Worm (Caenorhabditis elegans) whole organism, L4 larva: ENCODE measurements around the gene R07E4.3.
A peak's percentile ranks its signal among the peaks of the same experiment; 100 is the strongest.

Experiments used
- D1046.2 ChIP-seq: fragments of 200-800 bp; sonication (Bioruptor generic); IDR thresholded peaks from 2 replicates; pipeline ENCODE4 v1.3.6; 2022; ENCODE audit warnings: missing genetic modification characterization, missing compliant biosample characterization
- F37D6.2 ChIP-seq: sonication (generic microtip); optimal IDR thresholded peaks from 2 replicates; lab custom pipeline; 2016; ENCODE audit warnings: mild to moderate bottlenecking, missing genetic modification characterization, missing compliant biosample characterization
- F44E2.7 ChIP-seq: fragments of 200-800 bp; sonication (Bioruptor generic); IDR thresholded peaks from 2 replicates; pipeline ENCODE4 v2.1.2; 2022; ENCODE audit warnings: missing genetic modification characterization, missing compliant biosample characterization
- F49E8.2 ChIP-seq: sonication (generic microtip); optimal IDR thresholded peaks from 2 replicates; lab custom pipeline; 2016; ENCODE audit warnings: missing compliant biosample characterization, mild to moderate bottlenecking, missing genetic modification characterization, borderline replicate concordance
- R02D3.7 ChIP-seq: fragments of 150-350 bp; sonication (generic microtip); optimal IDR thresholded peaks from 3 replicates; lab custom pipeline; 2014; ENCODE audit warnings: missing biosample characterization, missing genetic modification characterization
- Y105C5A.15 ChIP-seq: fragments of 200-800 bp; sonication (Bioruptor generic); IDR thresholded peaks from 2 replicates; pipeline ENCODE4 v1.3.6; 2022; ENCODE audit warnings: missing genetic modification characterization, missing compliant biosample characterization
- ZK337.2 ChIP-seq: fragments of 200-800 bp; sonication (Bioruptor generic); IDR thresholded peaks from 2 replicates; pipeline ENCODE4 v1.3.6; 2022; ENCODE audit warnings: missing genetic modification reagents, missing genetic modification characterization, missing compliant biosample characterization
- ZK546.5 ChIP-seq, 2 experiments: sonication (generic microtip); optimal IDR thresholded peaks; 2 replicates each; lab custom pipeline; 2017; ENCODE audit warnings: missing biosample characterization in 2 of 2, missing genetic modification characterization in 2 of 2
- aha-1 ChIP-seq: fragments of 150-350 bp; peaks from one replicate; lab custom pipeline; 2014; ENCODE audit warnings: missing biosample characterization, missing genetic modification characterization
- ceh-28 ChIP-seq: fragments of 150-350 bp; optimal IDR thresholded peaks from 2 replicates; lab custom pipeline; 2014; ENCODE audit warnings: missing biosample characterization, missing genetic modification reagents, missing genetic modification characterization
- ceh-32 ChIP-seq: sonication (generic microtip); optimal IDR thresholded peaks from 2 replicates; lab custom pipeline; 2016; ENCODE audit warnings: mild to moderate bottlenecking, missing genetic modification characterization, missing compliant biosample characterization; ENCODE audit not compliant: poor library complexity
- ceh-62 ChIP-seq: sonication (generic microtip); optimal IDR thresholded peaks from 2 replicates; lab custom pipeline; 2017; ENCODE audit warnings: missing biosample characterization, missing genetic modification characterization
- cey-2 ChIP-seq: sonication (generic microtip); optimal IDR thresholded peaks from 3 replicates; lab custom pipeline; 2017; ENCODE audit warnings: missing genetic modification characterization, mild to moderate bottlenecking, missing compliant biosample characterization, antibody characterized with exemption, borderline replicate concordance; ENCODE audit not compliant: insufficient read depth
- daf-12 ChIP-seq: fragments of 150-350 bp; optimal IDR thresholded peaks from 2 replicates; lab custom pipeline; 2014; ENCODE audit warnings: missing biosample characterization, missing genetic modification reagents, missing genetic modification characterization
- daf-16 ChIP-seq, 3 experiments: sonication (generic microtip); optimal IDR thresholded peaks; 2 replicates each; lab custom pipeline; 2016 to 2017; ENCODE audit warnings: missing genetic modification characterization in 3 of 3, missing genetic modification reagents in 3 of 3, mild to moderate bottlenecking in 2 of 3, missing compliant biosample characterization in 2 of 3, missing biosample characterization in 1 of 3, moderate library complexity in 1 of 3
- daf-8 ChIP-seq: fragments of 200-800 bp; sonication (Bioruptor generic); IDR thresholded peaks from 2 replicates; pipeline ENCODE4 v1.3.6; 2022; ENCODE audit warnings: missing genetic modification characterization, missing compliant biosample characterization
- dmd-6 ChIP-seq: fragments of 200-800 bp; sonication (Bioruptor generic); IDR thresholded peaks from 2 replicates; pipeline ENCODE4 v1.3.6; 2022; ENCODE audit warnings: missing genetic modification reagents, missing genetic modification characterization, missing compliant biosample characterization
- dmd-9 ChIP-seq: fragments of 200-800 bp; sonication (Bioruptor generic); IDR thresholded peaks from 2 replicates; pipeline ENCODE4 v1.3.6; 2022; ENCODE audit warnings: missing genetic modification reagents, missing genetic modification characterization, missing compliant biosample characterization
- dpl-1 ChIP-seq: fragments of 150-350 bp; optimal IDR thresholded peaks from 2 replicates; lab custom pipeline; 2014; ENCODE audit warnings: missing biosample characterization, missing genetic modification reagents, missing genetic modification characterization
- gei-8 ChIP-seq: fragments of 200-800 bp; sonication (Bioruptor generic); optimal IDR thresholded peaks from 2 replicates; lab custom pipeline; 2018; ENCODE audit warnings: mild to moderate bottlenecking, missing genetic modification characterization, missing compliant biosample characterization
- hif-1 ChIP-seq, 2 experiments: sonication (generic microtip); optimal IDR thresholded peaks; 2 replicates each; lab custom pipeline; 2016 to 2017; ENCODE audit warnings: missing compliant biosample characterization in 2 of 2, missing genetic modification characterization in 2 of 2, missing genetic modification reagents in 2 of 2, missing genotype in 2 of 2, mild to moderate bottlenecking in 1 of 2
- hlh-11 ChIP-seq: fragments of 200-800 bp; sonication (Bioruptor generic); optimal IDR thresholded peaks from 2 replicates; lab custom pipeline; 2018; ENCODE audit warnings: mild to moderate bottlenecking, missing genetic modification characterization, missing compliant biosample characterization
- hlh-30 ChIP-seq: sonication (generic microtip); optimal IDR thresholded peaks from 2 replicates; lab custom pipeline; 2017; ENCODE audit warnings: antibody characterized with exemption, mild to moderate bottlenecking, missing genetic modification characterization, missing compliant biosample characterization; ENCODE audit not compliant: insufficient read depth
- jun-1 ChIP-seq: fragments of 150-350 bp; optimal IDR thresholded peaks from 2 replicates; lab custom pipeline; 2014; ENCODE audit warnings: missing biosample characterization, missing genetic modification reagents, missing genetic modification characterization
- lin-1 ChIP-seq: fragments of 200-800 bp; sonication (Bioruptor generic); IDR thresholded peaks from 2 replicates; pipeline ENCODE4 v1.3.6; 2022; ENCODE audit warnings: missing genetic modification reagents, missing genetic modification characterization, missing compliant biosample characterization
- lin-15B ChIP-seq: fragments of 150-350 bp; sonication (generic microtip); optimal IDR thresholded peaks from 3 replicates; lab custom pipeline; 2014; ENCODE audit warnings: missing biosample characterization, missing genetic modification characterization
- lsy-2 ChIP-seq, 2 experiments: fragments of 150-350 bp in 1 of 2; sonication (generic microtip) in 1 of 2; optimal IDR thresholded peaks; 2 replicates each; lab custom pipeline; 2014 to 2017; ENCODE audit warnings: missing biosample characterization in 2 of 2, missing genetic modification characterization in 2 of 2
- madf-9 ChIP-seq: fragments of 200-800 bp; sonication (Bioruptor generic); conservative IDR thresholded peaks from 2 replicates; pipeline ENCODE4 v1.3.6; 2022; ENCODE audit warnings: missing genetic modification reagents, missing genetic modification characterization, missing compliant biosample characterization
- mes-2 ChIP-seq: sonication (generic microtip); optimal IDR thresholded peaks from 2 replicates; lab custom pipeline; 2016; ENCODE audit warnings: missing genotype, mild to moderate bottlenecking, missing genetic modification characterization, missing compliant biosample characterization; ENCODE audit not compliant: poor library complexity, severe bottlenecking
- mxl-2 ChIP-seq: fragments of 200-800 bp; sonication (Bioruptor generic); conservative IDR thresholded peaks from 2 replicates; pipeline ENCODE4 v1.3.6; 2022; ENCODE audit warnings: missing genetic modification reagents, missing genetic modification characterization, missing compliant biosample characterization
- mxl-3 ChIP-seq: fragments of 200-800 bp; sonication (Bioruptor generic); optimal IDR thresholded peaks from 2 replicates; lab custom pipeline; 2018; ENCODE audit warnings: mild to moderate bottlenecking, missing genetic modification characterization, missing compliant biosample characterization
- nhr-11 ChIP-seq: fragments of 150-350 bp; optimal IDR thresholded peaks from 2 replicates; lab custom pipeline; 2014; ENCODE audit warnings: missing biosample characterization, missing genetic modification characterization
- nhr-111 ChIP-seq: fragments of 200-800 bp; sonication (Bioruptor generic); optimal IDR thresholded peaks from 2 replicates; lab custom pipeline; 2018; ENCODE audit warnings: mild to moderate bottlenecking, missing genetic modification characterization, missing compliant biosample characterization
- nhr-237 ChIP-seq: sonication (generic microtip); optimal IDR thresholded peaks from 2 replicates; lab custom pipeline; 2017; ENCODE audit warnings: missing biosample characterization, missing genetic modification characterization
- nhr-25 ChIP-seq: sonication (generic microtip); optimal IDR thresholded peaks from 2 replicates; lab custom pipeline; 2017; ENCODE audit warnings: missing genetic modification characterization, mild to moderate bottlenecking, missing compliant biosample characterization, antibody characterized with exemption, moderate library complexity, borderline replicate concordance; ENCODE audit not compliant: insufficient read depth
- nhr-42 ChIP-seq: fragments of 200-800 bp; sonication (Bioruptor generic); IDR thresholded peaks from 2 replicates; pipeline ENCODE4 v1.3.6; 2022; ENCODE audit warnings: missing genetic modification characterization, missing compliant biosample characterization
- nhr-48 ChIP-seq: sonication (generic microtip); optimal IDR thresholded peaks from 2 replicates; lab custom pipeline; 2016; ENCODE audit warnings: mild to moderate bottlenecking, missing genetic modification characterization, missing compliant biosample characterization
- php-3 ChIP-seq: fragments of 200-800 bp; sonication (Bioruptor generic); IDR thresholded peaks from 2 replicates; pipeline ENCODE4 v1.3.6; 2022; ENCODE audit warnings: missing genetic modification reagents, missing genetic modification characterization, missing compliant biosample characterization
- pqm-1 ChIP-seq: sonication (generic microtip); optimal IDR thresholded peaks from 2 replicates; lab custom pipeline; 2017; ENCODE audit warnings: missing biosample characterization, missing genetic modification characterization
- saeg-2 ChIP-seq: fragments of 200-800 bp; sonication (Bioruptor generic); IDR thresholded peaks from 2 replicates; pipeline ENCODE4 v1.3.6; 2022; ENCODE audit warnings: missing genetic modification reagents, missing genetic modification characterization, missing compliant biosample characterization
- sdz-12 ChIP-seq: fragments of 200-800 bp; sonication (Bioruptor generic); optimal IDR thresholded peaks from 2 replicates; lab custom pipeline; 2018; ENCODE audit warnings: mild to moderate bottlenecking, missing genetic modification characterization, missing compliant biosample characterization
- set-16 ChIP-seq: fragments of 200-800 bp; sonication (Bioruptor generic); IDR thresholded peaks from 2 replicates; pipeline ENCODE4 v1.3.6; 2022; ENCODE audit warnings: missing genetic modification reagents, missing genetic modification characterization, missing compliant biosample characterization
- snpc-4 ChIP-seq: fragments of 150-350 bp; optimal IDR thresholded peaks from 2 replicates; lab custom pipeline; 2014; ENCODE audit warnings: missing biosample characterization, missing genetic modification characterization
- spr-1 ChIP-seq: sonication (generic microtip); optimal IDR thresholded peaks from 2 replicates; lab custom pipeline; 2016; ENCODE audit warnings: mild to moderate bottlenecking, missing genetic modification characterization, missing compliant biosample characterization
- spr-3 ChIP-seq: fragments of 200-800 bp; sonication (Bioruptor generic); optimal IDR thresholded peaks from 2 replicates; lab custom pipeline; 2018; ENCODE audit warnings: mild to moderate bottlenecking, missing genetic modification characterization, missing compliant biosample characterization
- tag-97 ChIP-seq: fragments of 200-800 bp; sonication (Bioruptor generic); IDR thresholded peaks from 2 replicates; pipeline ENCODE4 v1.3.6; 2022; ENCODE audit warnings: missing genetic modification characterization, missing compliant biosample characterization
- tra-1 ChIP-seq: fragments of 200-800 bp; sonication (Bioruptor generic); IDR thresholded peaks from 2 replicates; pipeline ENCODE4 v1.3.6; 2022; ENCODE audit warnings: missing genetic modification reagents, missing genetic modification characterization, missing compliant biosample characterization
- vab-7 ChIP-seq: fragments of 200-800 bp; sonication (Bioruptor generic); IDR thresholded peaks from 2 replicates; pipeline ENCODE4 v1.3.6; 2022; ENCODE audit warnings: missing genetic modification reagents, missing genetic modification characterization, missing compliant biosample characterization
- zfp-2 ChIP-seq: sonication (generic microtip); optimal IDR thresholded peaks from 2 replicates; lab custom pipeline; 2016; ENCODE audit warnings: mild to moderate bottlenecking, missing genetic modification characterization, missing compliant biosample characterization
- zip-2 ChIP-seq: fragments of 150-350 bp; optimal IDR thresholded peaks from 2 replicates; lab custom pipeline; 2014; ENCODE audit warnings: missing biosample characterization, missing genetic modification characterization
- ztf-7 ChIP-seq: fragments of 150-350 bp; optimal IDR thresholded peaks from 2 replicates; lab custom pipeline; 2014; ENCODE audit warnings: missing biosample characterization, missing genetic modification characterization

Gene R07E4.3

DNA sequence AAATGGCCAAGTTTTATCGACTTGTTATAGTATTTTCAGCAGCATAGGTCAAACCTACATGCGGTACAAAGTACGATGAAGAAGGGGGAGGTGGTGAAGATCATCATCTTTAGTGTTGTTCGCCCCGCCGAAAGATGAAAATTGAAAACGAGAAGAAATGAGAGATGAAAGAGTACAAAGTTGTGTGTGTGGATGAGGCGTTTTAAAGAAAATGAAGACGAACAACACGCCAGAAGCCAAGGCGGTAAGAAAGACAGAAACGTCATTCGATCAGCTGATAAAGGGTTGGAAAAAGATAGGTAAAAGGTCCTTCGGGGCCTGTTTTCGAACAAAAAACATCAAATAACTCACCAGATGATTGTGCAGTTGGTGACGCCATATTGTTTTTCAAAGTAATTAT is 9.3 kb upstream of the R07E4.3 start:
- no peak for TF ChIP-seq jun-1 (tag; lab: Kevin White, UChicago)
- TF ChIP-seq hlh-11 (tag; lab: Kevin White, UChicago): peak; percentile 72
- TF ChIP-seq ZK546.5 (tag; optimal IDR thresholded peaks at IDR 0.05; lab: Kevin White, UChicago): no peak
- TF ChIP-seq nhr-111 (GFP tag; lab: Kevin White, UChicago): no peak
- no peak for TF ChIP-seq madf-9
- TF ChIP-seq tra-1 (GFP tag; lab: Robert Waterston, UW): no peak
- no peak for TF ChIP-seq dmd-9 (GFP tag; lab: Robert Waterston, UW)
- TF ChIP-seq hif-1 (tag; optimal IDR thresholded peaks at IDR 0.05; lab: Kevin White, UChicago): no peak
- no peak for TF ChIP-seq F44E2.7 (GFP tag; lab: Robert Waterston, UW)
- no peak for TF ChIP-seq php-3 (GFP tag; lab: Robert Waterston, UW)
- no peak for TF ChIP-seq ZK337.2 (GFP tag; lab: Robert Waterston, UW)
- 0 out of 2 replicates have a peak, but pooled peaks have one; percentile 8 for TF ChIP-seq dmd-6 (GFP tag; lab: Robert Waterston, UW)
- no peak for TF ChIP-seq set-16 (GFP tag; lab: Robert Waterston, UW)
- no peak for TF ChIP-seq zip-2 (tag; lab: Kevin White, UChicago)
- no peak for TF ChIP-seq vab-7 (GFP tag; lab: Robert Waterston, UW)
- no peak for TF ChIP-seq Y105C5A.15 (GFP tag; lab: Robert Waterston, UW)
- TF ChIP-seq lin-15B (tag; lab: Kevin White, UChicago): no peak
- TF ChIP-seq pqm-1: no peak
- no peak for TF ChIP-seq cey-2 (tag; lab: Kevin White, UChicago)
- TF ChIP-seq spr-3 (GFP tag; lab: Kevin White, UChicago): no peak
- TF ChIP-seq snpc-4 (tag; lab: Kevin White, UChicago): no peak
- no peak for TF ChIP-seq nhr-25
- TF ChIP-seq nhr-48 (tag; lab: Kevin White, UChicago): no peak
- TF ChIP-seq daf-16 (GFP tag; optimal IDR thresholded peaks at IDR 0.05; lab: Kevin White, UChicago): peak in 1 of 2 experiments; percentile 78
- TF ChIP-seq daf-16 (tag; optimal IDR thresholded peaks at IDR 0.05; lab: Kevin White, UChicago): no peak
- no peak for TF ChIP-seq zfp-2 (tag; lab: Kevin White, UChicago)
- no peak for TF ChIP-seq nhr-237 (tag; lab: Kevin White, UChicago)
- no peak for TF ChIP-seq nhr-42 (GFP tag; lab: Robert Waterston, UW)
- TF ChIP-seq tag-97 (GFP tag; lab: Robert Waterston, UW): no peak
- peak; percentile 88 for TF ChIP-seq aha-1 (tag; lab: Kevin White, UChicago)
- TF ChIP-seq lsy-2 (tag; optimal IDR thresholded peaks at IDR 0.05; lab: Kevin White, UChicago): peak in 1 of 2 experiments; percentile 11
- TF ChIP-seq ceh-28 (tag; lab: Kevin White, UChicago): no peak
- no peak for TF ChIP-seq lin-1
- TF ChIP-seq spr-1 (tag; lab: Kevin White, UChicago): no peak
- TF ChIP-seq saeg-2 (GFP tag; lab: Robert Waterston, UW): no peak
- TF ChIP-seq mxl-3: no peak
- no peak for TF ChIP-seq gei-8 (GFP tag; lab: Kevin White, UChicago)
- TF ChIP-seq mxl-2 (GFP tag; lab: Robert Waterston, UW): no peak
- TF ChIP-seq ztf-7 (tag; lab: Kevin White, UChicago): no peak
- no peak for TF ChIP-seq F49E8.2 (tag; lab: Kevin White, UChicago)
- TF ChIP-seq nhr-11 (tag; lab: Kevin White, UChicago): peak; percentile 37
- no peak for TF ChIP-seq D1046.2 (GFP tag; lab: Robert Waterston, UW)
- TF ChIP-seq daf-12 (tag; lab: Kevin White, UChicago): no peak
- no peak for TF ChIP-seq ceh-32 (tag; lab: Kevin White, UChicago)
- no peak for TF ChIP-seq dpl-1 (GFP tag; lab: Kevin White, UChicago)
- no peak for TF ChIP-seq R02D3.7 (tag; lab: Kevin White, UChicago)
- no peak for TF ChIP-seq F37D6.2 (tag; lab: Kevin White, UChicago)
- TF ChIP-seq hlh-30 (tag; lab: Kevin White, UChicago): peak; percentile 31
- no peak for TF ChIP-seq sdz-12 (GFP tag; lab: Kevin White, UChicago)
- TF ChIP-seq mes-2 (tag; lab: Kevin White, UChicago): no peak
- TF ChIP-seq daf-8 (GFP tag; lab: Robert Waterston, UW): no peak
- no peak for TF ChIP-seq ceh-62
